Fruit fly (Drosophila melanogaster) whole organism, adult: Measurements from ENCODE around the gene PRL-1.
A peak's percentile ranks its signal among the peaks of the same experiment; 100 is the strongest.

Experiments
- CG11617 ChIP-seq: fragments of 200-800 bp; sonication (Bioruptor generic); optimal IDR thresholded peaks from 2 replicates; lab custom pipeline; 2017; ENCODE audit warnings: mild to moderate bottlenecking, missing biosample characterization, missing genetic modification reagents, missing genetic modification characterization
- CG1620 ChIP-seq: fragments of 200-800 bp; sonication (Bioruptor generic); optimal IDR thresholded peaks from 2 replicates; lab custom pipeline; 2016; ENCODE audit warnings: missing biosample characterization, missing genetic modification characterization
- CG33017 ChIP-seq: fragments of 200-800 bp; sonication (Bioruptor generic); optimal IDR thresholded peaks from 2 replicates; lab custom pipeline; 2018; ENCODE audit warnings: missing biosample characterization, mild to moderate bottlenecking, missing genetic modification characterization, moderate library complexity
- CG7101 ChIP-seq: fragments of 200-800 bp; sonication (Bioruptor generic); optimal IDR thresholded peaks from 2 replicates; lab custom pipeline; 2018; ENCODE audit warnings: missing biosample characterization, mild to moderate bottlenecking, missing genetic modification characterization, moderate library complexity
- Clk ChIP-seq: fragments of 200-800 bp; sonication (Bioruptor generic); optimal IDR thresholded peaks from 2 replicates; lab custom pipeline; 2017; ENCODE audit warnings: missing biosample characterization, missing genetic modification characterization
- Crg-1 ChIP-seq: fragments of 200-800 bp; sonication (Bioruptor generic); optimal IDR thresholded peaks from 2 replicates; lab custom pipeline; 2016; ENCODE audit warnings: missing biosample characterization, missing genetic modification characterization
- Hr96 ChIP-seq: fragments of 200-800 bp; sonication (Bioruptor generic); optimal IDR thresholded peaks from 2 replicates; lab custom pipeline; 2016; ENCODE audit warnings: missing biosample characterization, missing genetic modification characterization
- Mnt ChIP-seq: fragments of 200-800 bp; sonication (Bioruptor generic); optimal IDR thresholded peaks from 2 replicates; lab custom pipeline; 2016; ENCODE audit warnings: missing biosample characterization, mild to moderate bottlenecking, missing genetic modification characterization
- bab1 ChIP-seq: fragments of 200-800 bp; sonication (Bioruptor generic); optimal IDR thresholded peaks from 3 replicates; lab custom pipeline; 2019; ENCODE audit warnings: missing biosample characterization, mild to moderate bottlenecking, missing genetic modification characterization, moderate library complexity
- cic ChIP-seq: fragments of 200-800 bp; sonication (Bioruptor generic); optimal IDR thresholded peaks from 2 replicates; lab custom pipeline; 2017; ENCODE audit warnings: missing biosample characterization, mild to moderate bottlenecking, missing genetic modification characterization, moderate library complexity
- ovo ChIP-seq: fragments of 200-800 bp; sonication (Bioruptor generic); optimal IDR thresholded peaks from 2 replicates; lab custom pipeline; 2016; ENCODE audit warnings: missing biosample characterization, missing genetic modification characterization
- pad ChIP-seq: fragments of 200-800 bp; sonication (Bioruptor generic); optimal IDR thresholded peaks from 3 replicates; lab custom pipeline; 2017; ENCODE audit warnings: missing biosample characterization, missing genetic modification characterization, mild to moderate bottlenecking, moderate library complexity, missing genetic modification reagents

DNA sequence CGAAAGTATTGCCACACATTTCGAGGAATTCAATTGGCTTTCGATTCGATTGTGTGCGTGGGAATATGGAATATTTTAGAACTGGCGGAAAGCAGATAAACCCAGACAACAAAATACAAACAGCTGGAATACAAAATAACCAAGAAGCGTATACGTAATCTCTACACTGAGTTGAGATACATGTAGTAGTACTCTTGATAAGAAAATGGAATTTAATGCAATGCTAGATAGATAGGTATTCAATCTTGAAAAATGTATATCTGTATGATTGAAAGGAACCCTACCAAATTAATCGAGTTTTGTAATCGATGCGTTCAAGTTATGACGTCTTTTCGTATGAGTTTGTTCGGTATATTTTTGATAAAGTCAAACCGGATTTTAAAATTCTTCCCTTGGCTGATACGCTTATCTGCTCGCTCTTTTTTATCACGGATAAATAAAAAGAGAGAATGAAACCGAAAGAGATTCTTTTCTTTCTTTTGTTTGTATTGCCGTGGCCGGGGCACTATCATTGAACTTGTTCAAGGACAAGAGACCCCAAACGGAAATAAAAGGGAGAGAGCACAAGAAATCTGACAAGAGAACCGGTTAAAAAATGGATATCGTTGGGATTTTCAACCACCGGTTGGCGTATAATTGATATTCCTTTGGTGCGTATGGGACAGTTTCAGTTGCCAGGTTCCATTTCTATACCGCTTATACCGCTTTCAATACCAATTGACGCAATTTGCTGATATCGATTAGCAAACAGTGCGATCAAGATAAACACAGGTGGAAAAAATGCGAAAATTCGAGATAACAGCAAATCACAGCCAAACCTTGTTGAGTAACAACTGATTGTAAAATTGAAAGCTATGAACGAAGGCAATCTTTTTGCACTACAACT is 1.9 kb downstream of the PRL-1 start:
- TF ChIP-seq pad, result no peak
- no peak for TF ChIP-seq ovo (GFP tag; lab: Kevin White, UChicago)
- TF ChIP-seq Mnt (GFP tag; lab: Kevin White, UChicago), result no peak
- TF ChIP-seq Clk, result no peak
- no peak for TF ChIP-seq Crg-1 (GFP tag; lab: Kevin White, UChicago)
- TF ChIP-seq Hr96 (GFP tag; lab: Kevin White, UChicago), result no peak
- TF ChIP-seq CG1620, result no peak
- no peak for TF ChIP-seq CG7101 (tag; lab: Kevin White, UChicago)
- TF ChIP-seq CG11617 (GFP tag; lab: Kevin White, UChicago), result no peak
- no peak for TF ChIP-seq bab1 (GFP tag; lab: Kevin White, UChicago)
- peak; percentile 13 for TF ChIP-seq cic (GFP tag; lab: Kevin White, UChicago)
- no peak for TF ChIP-seq CG33017 (tag; lab: Kevin White, UChicago)
